Worm (Caenorhabditis elegans): ENCODE data around the gene fbxa-202.

- TF ChIP-seq nhr-19 (GFP tag; conservative IDR thresholded peaks at IDR 0.05) (no peak), blmp-1 (tag; optimal IDR thresholded peaks at IDR 0.05) (no peak), sup-37 (GFP tag; optimal IDR thresholded peaks at IDR 0.05) (no peak), fos-1 (tag; optimal IDR thresholded peaks at IDR 0.05) (no peak), lin-39 (tag; optimal IDR thresholded peaks at IDR 0.05) (no peak), unc-62 (GFP tag; optimal IDR thresholded peaks at IDR 0.05) (no peak), nhr-11 (tag; optimal IDR thresholded peaks at IDR 0.05) (no peak), ama-1 (optimal IDR thresholded peaks at IDR 0.05) (no peak), fkh-10 (GFP tag; optimal IDR thresholded peaks at IDR 0.05) (peak; percentile 49), nhr-237 (tag; optimal IDR thresholded peaks at IDR 0.05) (no peak), hlh-4 (tag; optimal IDR thresholded peaks at IDR 0.05) (no peak)
These were observed 14.1 kb downstream of the fbxa-202 start for ce11 chrV:6341078-6341638.

Data from whole organism, L1 larva.